Fruit fly (Drosophila melanogaster) whole organism, embryonic: Measurements from ENCODE around the gene bun.

Source experiments
- ATbp ChIP-seq: fragments of 200-800 bp; sonication (Bioruptor generic); optimal IDR thresholded peaks from 2 replicates; lab custom pipeline; 2017; ENCODE audit warnings: missing biosample characterization, mild to moderate bottlenecking, missing genetic modification characterization, missing genetic modification reagents
- Antp ChIP-seq: fragments of 200-800 bp; sonication (Bioruptor generic); optimal IDR thresholded peaks from 3 replicates; lab custom pipeline; 2016; ENCODE audit warnings: missing biosample characterization, missing genetic modification characterization
- Atf6 ChIP-seq: fragments of 200-800 bp; sonication (Bioruptor generic); IDR thresholded peaks from 2 replicates; pipeline ENCODE4 v1.3.6; 2022; ENCODE audit warnings: missing biosample characterization, missing genetic modification characterization
- B-H2 ChIP-seq: fragments of 200-800 bp; sonication (Bioruptor generic); optimal IDR thresholded peaks from 2 replicates; lab custom pipeline; 2018; ENCODE audit warnings: missing biosample characterization, mild to moderate bottlenecking, missing genetic modification characterization
- CG11723 ChIP-seq: fragments of 200-800 bp; sonication (Bioruptor generic); optimal IDR thresholded peaks from 2 replicates; lab custom pipeline; 2017; ENCODE audit warnings: missing biosample characterization, mild to moderate bottlenecking, missing genetic modification characterization
- CG12155 ChIP-seq: fragments of 200-800 bp; sonication (Bioruptor generic); optimal IDR thresholded peaks from 3 replicates; lab custom pipeline; 2016; ENCODE audit warnings: missing biosample characterization, missing genetic modification characterization
- CG13624 ChIP-seq: fragments of 200-800 bp; sonication (Bioruptor generic); optimal IDR thresholded peaks from 2 replicates; lab custom pipeline; 2016; ENCODE audit warnings: missing biosample characterization, missing genetic modification characterization
- CG14860 ChIP-seq: fragments of 200-800 bp; sonication (Bioruptor generic); IDR thresholded peaks from 3 replicates; pipeline ENCODE4 v1.3.6; 2022; ENCODE audit warnings: missing biosample characterization, missing genetic modification characterization; ENCODE audit not compliant: partially characterized antibody
- CG16815 ChIP-seq: fragments of 200-800 bp; sonication (Bioruptor generic); optimal IDR thresholded peaks from 3 replicates; lab custom pipeline; 2017; ENCODE audit warnings: missing biosample characterization, mild to moderate bottlenecking, missing genetic modification characterization
- CG31441 ChIP-seq: fragments of 200-800 bp; sonication (Bioruptor generic); IDR thresholded peaks from 2 replicates; pipeline ENCODE4 v1.3.6; 2022; ENCODE audit warnings: missing biosample characterization, missing genetic modification characterization
- CG32532 ChIP-seq: fragments of 200-800 bp; sonication (Bioruptor generic); IDR thresholded peaks from 2 replicates; pipeline ENCODE4 v1.3.6; 2022; ENCODE audit warnings: missing biosample characterization, missing genetic modification characterization
- CG42726 ChIP-seq: fragments of 200-800 bp; sonication (Bioruptor generic); IDR thresholded peaks from 2 replicates; pipeline ENCODE4 v1.3.6; 2022; ENCODE audit warnings: missing biosample characterization, missing genetic modification characterization; ENCODE audit not compliant: partially characterized antibody
- CG6175 ChIP-seq: fragments of 200-800 bp; sonication (Bioruptor generic); IDR thresholded peaks from 3 replicates; pipeline ENCODE4 v1.3.6; 2022; ENCODE audit warnings: missing biosample characterization, missing genetic modification characterization
- CG6683 ChIP-seq: fragments of 200-800 bp; sonication (Bioruptor generic); optimal IDR thresholded peaks from 2 replicates; lab custom pipeline; 2017; ENCODE audit warnings: missing biosample characterization, mild to moderate bottlenecking, missing genetic modification characterization, missing genetic modification reagents
- CG6689 ChIP-seq: fragments of 200-800 bp; sonication (Bioruptor generic); IDR thresholded peaks from 2 replicates; pipeline ENCODE4 v1.3.6; 2022; ENCODE audit warnings: missing biosample characterization, missing genetic modification characterization
- CG7271 ChIP-seq: fragments of 200-800 bp; sonication (Bioruptor generic); optimal IDR thresholded peaks from 2 replicates; lab custom pipeline; 2018; ENCODE audit warnings: missing biosample characterization, mild to moderate bottlenecking, missing genetic modification characterization, moderate library complexity
- CG8478 ChIP-seq: fragments of >200 bp; optimal IDR thresholded peaks from 2 replicates; lab custom pipeline; 2018
- D ChIP-seq, 2 experiments: fragments of 200-800 bp in 1 of 2; fragments of >200 bp in 1 of 2; sonication (Bioruptor generic) in 1 of 2; optimal IDR thresholded peaks; 2 replicates in 1 of 2; 3 replicates in 1 of 2; lab custom pipeline; 2017; ENCODE audit warnings: mild to moderate bottlenecking in 1 of 2, missing biosample characterization in 1 of 2, missing genetic modification characterization in 1 of 2, missing genetic modification reagents in 1 of 2
- Hr3 ChIP-seq: fragments of 200-800 bp; sonication (Bioruptor generic); optimal IDR thresholded peaks from 3 replicates; lab custom pipeline; 2016; ENCODE audit warnings: missing biosample characterization, missing genetic modification characterization
- Hr39 ChIP-seq: fragments of >200 bp; optimal IDR thresholded peaks from 2 replicates; lab custom pipeline; 2017
- Mes4 ChIP-seq: fragments of 200-800 bp; sonication (Bioruptor generic); optimal IDR thresholded peaks from 2 replicates; lab custom pipeline; 2016; ENCODE audit warnings: missing biosample characterization, missing genetic modification characterization
- NC2β ChIP-seq: fragments of 200-800 bp; sonication (Bioruptor generic); optimal IDR thresholded peaks from 2 replicates; lab custom pipeline; 2016; ENCODE audit warnings: missing biosample characterization, missing genetic modification characterization
- Neu2 ChIP-seq: fragments of 200-800 bp; sonication (Bioruptor generic); optimal IDR thresholded peaks from 3 replicates; lab custom pipeline; 2016; ENCODE audit warnings: missing biosample characterization, missing genetic modification characterization, borderline replicate concordance
- Ssrp ChIP-seq: fragments of 200-800 bp; sonication (Bioruptor generic); optimal IDR thresholded peaks from 2 replicates; lab custom pipeline; 2018; ENCODE audit warnings: missing biosample characterization, mild to moderate bottlenecking, missing genetic modification characterization, moderate library complexity
- Trl ChIP-seq, 3 experiments: fragments of >200 bp in 2 of 3; fragments of 200-800 bp in 1 of 3; sonication (Bioruptor generic) in 1 of 3; optimal IDR thresholded peaks; 2 replicates in 1 of 3; 3 replicates in 2 of 3; lab custom pipeline; 2016 to 2017; ENCODE audit warnings: missing biosample characterization in 1 of 3, missing genetic modification characterization in 1 of 3
- aop ChIP-seq: fragments of 200-800 bp; sonication (Bioruptor generic); IDR thresholded peaks from 2 replicates; pipeline ENCODE4 v1.3.6; 2022; ENCODE audit warnings: missing biosample characterization, missing genetic modification characterization
- bbx ChIP-seq: fragments of 200-800 bp; sonication (Bioruptor generic); IDR thresholded peaks from 2 replicates; pipeline ENCODE4 v1.3.6; 2022; ENCODE audit warnings: missing biosample characterization, missing genetic modification characterization; ENCODE audit not compliant: partially characterized antibody
- bigmax ChIP-seq: fragments of 200-800 bp; sonication (Bioruptor generic); optimal IDR thresholded peaks from 2 replicates; lab custom pipeline; 2018; ENCODE audit warnings: missing biosample characterization, mild to moderate bottlenecking, missing genetic modification characterization
- btn ChIP-seq: fragments of 200-800 bp; sonication (Bioruptor generic); optimal IDR thresholded peaks from 2 replicates; lab custom pipeline; 2016; ENCODE audit warnings: missing biosample characterization, missing genetic modification characterization
- crp ChIP-seq, 2 experiments: fragments of 200-800 bp; sonication (Bioruptor generic); optimal IDR thresholded peaks; 2 replicates in 1 of 2; 3 replicates in 1 of 2; lab custom pipeline; 2017; ENCODE audit warnings: missing biosample characterization in 2 of 2, missing genetic modification characterization in 2 of 2, mild to moderate bottlenecking in 1 of 2, moderate library complexity in 1 of 2
- grn ChIP-seq: fragments of 200-800 bp; sonication (Bioruptor generic); optimal IDR thresholded peaks from 3 replicates; lab custom pipeline; 2017; ENCODE audit warnings: missing biosample characterization, missing genetic modification characterization
- gro ChIP-seq: fragments of 200-800 bp; sonication (Bioruptor generic); optimal IDR thresholded peaks from 2 replicates; lab custom pipeline; 2016; ENCODE audit warnings: missing biosample characterization, missing genetic modification characterization
- gsb ChIP-seq: fragments of 200-800 bp; sonication (Bioruptor generic); IDR thresholded peaks from 2 replicates; pipeline ENCODE4 v1.3.6; 2022; ENCODE audit warnings: missing biosample characterization, missing genetic modification characterization
- her ChIP-seq: fragments of 200-800 bp; sonication (Bioruptor generic); optimal IDR thresholded peaks from 2 replicates; lab custom pipeline; 2016; ENCODE audit warnings: missing biosample characterization, missing genetic modification characterization
- hth ChIP-seq: fragments of >200 bp; optimal IDR thresholded peaks from 2 replicates; lab custom pipeline; 2017; ENCODE audit warnings: inconsistent platforms
- jing ChIP-seq: fragments of 200-800 bp; sonication (Bioruptor generic); optimal IDR thresholded peaks from 2 replicates; lab custom pipeline; 2018; ENCODE audit warnings: missing biosample characterization, mild to moderate bottlenecking, missing genetic modification characterization
- lilli ChIP-seq: fragments of 200-800 bp; sonication (Bioruptor generic); optimal IDR thresholded peaks from 3 replicates; lab custom pipeline; 2016; ENCODE audit warnings: missing biosample characterization, missing genetic modification characterization
- oc ChIP-seq: fragments of 200-800 bp; sonication (Bioruptor generic); optimal IDR thresholded peaks from 2 replicates; lab custom pipeline; 2018; ENCODE audit warnings: missing biosample characterization, mild to moderate bottlenecking, missing genetic modification characterization, moderate library complexity
- pho ChIP-seq: fragments of 200-800 bp; sonication (Bioruptor generic); optimal IDR thresholded peaks from 2 replicates; lab custom pipeline; 2016; ENCODE audit warnings: missing biosample characterization, missing genetic modification characterization
- pros ChIP-seq: fragments of 200-800 bp; sonication (Bioruptor generic); optimal IDR thresholded peaks from 3 replicates; lab custom pipeline; 2019; ENCODE audit warnings: missing biosample characterization, mild to moderate bottlenecking, missing genetic modification characterization, moderate library complexity
- sens-2 ChIP-seq: fragments of 200-800 bp; sonication (Bioruptor generic); IDR thresholded peaks from 2 replicates; pipeline ENCODE4 v1.3.6; 2022; ENCODE audit warnings: missing biosample characterization, missing genetic modification characterization
- unpg ChIP-seq: fragments of 200-800 bp; sonication (Bioruptor generic); optimal IDR thresholded peaks from 3 replicates; lab custom pipeline; 2018; ENCODE audit warnings: missing biosample characterization, mild to moderate bottlenecking, missing genetic modification characterization, moderate library complexity
- usp ChIP-seq: fragments of >200 bp; optimal IDR thresholded peaks from 2 replicates; lab custom pipeline; 2017; ENCODE audit warnings: missing biosample characterization, missing genetic modification characterization

bun gene

DNA sequence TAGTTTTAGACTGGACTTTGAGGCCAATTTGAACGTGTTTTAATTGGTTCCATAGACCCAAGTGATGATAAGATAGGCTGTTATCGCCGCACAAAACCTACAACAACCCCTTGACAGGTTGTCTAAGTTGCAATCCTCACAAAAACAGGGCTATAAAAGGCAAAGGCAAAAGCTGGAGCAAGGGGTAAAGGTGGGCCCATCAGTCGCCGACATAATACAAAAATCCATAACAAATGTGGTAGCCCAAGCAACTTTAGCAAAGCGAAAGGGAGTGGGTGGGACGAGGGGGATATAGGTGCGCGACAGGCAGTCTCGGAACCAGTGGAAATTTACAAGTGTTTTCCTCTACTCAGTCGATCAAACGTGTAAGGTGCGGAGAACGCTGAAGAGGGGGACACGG lies 82.3 kb downstream of the bun start (continued):
- TF ChIP-seq btn (GFP tag; lab: Kevin White, UChicago) (no peak), B-H2 (peak; percentile 40), hth (lab: Kevin White, UChicago) (no peak), CG42726 (GFP tag; lab: Robert Waterston, UW) (no peak), sens-2 (GFP tag; lab: Robert Waterston, UW) (no peak), jing (GFP tag; lab: Kevin White, UChicago) (no peak), pho (GFP tag; lab: Kevin White, UChicago) (no peak), her (GFP tag; lab: Kevin White, UChicago) (no peak), Antp (GFP tag; lab: Kevin White, UChicago) (no peak), CG14860 (GFP tag; lab: Robert Waterston, UW) (no peak), usp (GFP tag; lab: Kevin White, UChicago) (no peak), Hr3 (GFP tag; lab: Kevin White, UChicago) (no peak), D (optimal IDR thresholded peaks at IDR 0.05; lab: Kevin White, UChicago) (no peak), D (GFP tag; optimal IDR thresholded peaks at IDR 0.05; lab: Kevin White, UChicago) (no peak), Atf6 (peak; percentile 26; the same call in 1 of the 2 replicates), crp (GFP tag; optimal IDR thresholded peaks at IDR 0.05; lab: Kevin White, UChicago) (no peak), gro (GFP tag; lab: Kevin White, UChicago) (no peak), CG16815 (GFP tag; lab: Kevin White, UChicago) (no peak), CG13624 (GFP tag; lab: Kevin White, UChicago) (no peak), Trl (optimal IDR thresholded peaks at IDR 0.05; lab: Kevin White, UChicago) (no peak), Trl (GFP tag; optimal IDR thresholded peaks at IDR 0.05; lab: Kevin White, UChicago) (no peak), lilli (GFP tag; lab: Kevin White, UChicago) (no peak), CG11723 (GFP tag; lab: Kevin White, UChicago) (no peak), aop (no peak), unpg (GFP tag; lab: Kevin White, UChicago) (no peak), CG32532 (GFP tag; lab: Robert Waterston, UW) (peak; percentile 34; the same call in 1 of the 2 replicates), CG8478 (no peak), CG6175 (GFP tag; lab: Robert Waterston, UW) (0 out of 3 replicates have a peak, but pooled peaks have one; percentile 18), Mes4 (GFP tag; lab: Kevin White, UChicago) (no peak), Neu2 (GFP tag; lab: Kevin White, UChicago) (no peak), CG7271 (tag; lab: Kevin White, UChicago) (no peak), CG6689 (no peak), oc (tag; lab: Kevin White, UChicago) (no peak), grn (peak; percentile 18), CG6683 (GFP tag; lab: Kevin White, UChicago) (no peak), CG12155 (GFP tag; lab: Kevin White, UChicago) (no peak), pros (GFP tag; lab: Kevin White, UChicago) (no peak), bbx (GFP tag; lab: Robert Waterston, UW) (no peak), ATbp (GFP tag; lab: Kevin White, UChicago) (no peak), Ssrp (tag; lab: Kevin White, UChicago) (no peak), NC2β (GFP tag; lab: Kevin White, UChicago) (no peak), CG31441 (GFP tag; lab: Robert Waterston, UW) (no peak), bigmax (GFP tag; lab: Kevin White, UChicago) (no peak), Hr39 (no peak), gsb (no peak)
